Fruit fly (Drosophila melanogaster) whole organism, embryonic: ENCODE data around the gene Acph-1.
A peak's percentile ranks its signal among the peaks of the same experiment; 100 is the strongest.

Source experiments
- BtbVII ChIP-seq: fragments of 200-800 bp; sonication (Bioruptor generic); optimal IDR thresholded peaks from 3 replicates; lab custom pipeline; 2017; ENCODE audit warnings: missing biosample characterization, mild to moderate bottlenecking, missing genetic modification characterization
- CG11398 ChIP-seq: fragments of 200-800 bp; sonication (Bioruptor generic); optimal IDR thresholded peaks from 2 replicates; lab custom pipeline; 2016; ENCODE audit warnings: missing biosample characterization, missing genetic modification characterization
- CG11504 ChIP-seq: fragments of 200-800 bp; sonication (Bioruptor generic); optimal IDR thresholded peaks from 3 replicates; lab custom pipeline; 2019; ENCODE audit warnings: missing biosample characterization, mild to moderate bottlenecking, missing genetic modification characterization, moderate library complexity
- CG11695 ChIP-seq: fragments of 200-800 bp; sonication (Bioruptor generic); IDR thresholded peaks from 3 replicates; pipeline ENCODE4 v1.3.6; 2022; ENCODE audit warnings: missing biosample characterization, missing genetic modification characterization
- CG13894 ChIP-seq: fragments of 200-800 bp; sonication (Bioruptor generic); optimal IDR thresholded peaks from 3 replicates; lab custom pipeline; 2018; ENCODE audit warnings: missing biosample characterization, mild to moderate bottlenecking, missing genetic modification characterization, moderate library complexity
- CG14860 ChIP-seq: fragments of 200-800 bp; sonication (Bioruptor generic); IDR thresholded peaks from 3 replicates; pipeline ENCODE4 v1.3.6; 2022; ENCODE audit warnings: missing biosample characterization, missing genetic modification characterization; ENCODE audit not compliant: partially characterized antibody
- CG15514 ChIP-seq: fragments of 200-800 bp; sonication (Bioruptor generic); optimal IDR thresholded peaks from 3 replicates; lab custom pipeline; 2017; ENCODE audit warnings: missing biosample characterization, missing genetic modification characterization, mild to moderate bottlenecking, moderate library complexity, missing genetic modification reagents
- CG16815 ChIP-seq: fragments of 200-800 bp; sonication (Bioruptor generic); optimal IDR thresholded peaks from 3 replicates; lab custom pipeline; 2017; ENCODE audit warnings: missing biosample characterization, mild to moderate bottlenecking, missing genetic modification characterization
- CG2712 ChIP-seq: fragments of 200-800 bp; optimal IDR thresholded peaks from 3 replicates; lab custom pipeline; 2019; ENCODE audit warnings: missing biosample characterization, mild to moderate bottlenecking, missing genetic modification characterization, moderate library complexity
- CG3065 ChIP-seq: fragments of 200-800 bp; sonication (Bioruptor generic); optimal IDR thresholded peaks from 2 replicates; lab custom pipeline; 2016; ENCODE audit warnings: missing biosample characterization, missing genetic modification characterization
- CG33213 ChIP-seq: fragments of 200-800 bp; sonication (Bioruptor generic); optimal IDR thresholded peaks from 3 replicates; lab custom pipeline; 2016; ENCODE audit warnings: missing biosample characterization, missing genetic modification characterization
- CG34224 ChIP-seq: fragments of 200-800 bp; sonication (Bioruptor generic); IDR thresholded peaks from 3 replicates; pipeline ENCODE4 v1.3.6; 2022; ENCODE audit warnings: missing biosample characterization, missing genetic modification characterization; ENCODE audit not compliant: partially characterized antibody
- CG4360 ChIP-seq: fragments of 200-800 bp; sonication (Bioruptor generic); IDR thresholded peaks from 2 replicates; pipeline ENCODE4 v1.3.6; 2022; ENCODE audit warnings: missing biosample characterization, missing genetic modification characterization
- CG5180 ChIP-seq: fragments of 200-800 bp; sonication (Bioruptor generic); optimal IDR thresholded peaks from 3 replicates; lab custom pipeline; 2017; ENCODE audit warnings: missing biosample characterization, missing genetic modification characterization, mild to moderate bottlenecking, moderate library complexity, missing genetic modification reagents
- CG6654 ChIP-seq: fragments of 200-800 bp; sonication (Bioruptor generic); optimal IDR thresholded peaks from 2 replicates; lab custom pipeline; 2017; ENCODE audit warnings: missing biosample characterization, mild to moderate bottlenecking, missing genetic modification characterization
- CG6683 ChIP-seq: fragments of 200-800 bp; sonication (Bioruptor generic); optimal IDR thresholded peaks from 2 replicates; lab custom pipeline; 2017; ENCODE audit warnings: missing biosample characterization, mild to moderate bottlenecking, missing genetic modification characterization, missing genetic modification reagents
- CG6689 ChIP-seq: fragments of 200-800 bp; sonication (Bioruptor generic); IDR thresholded peaks from 2 replicates; pipeline ENCODE4 v1.3.6; 2022; ENCODE audit warnings: missing biosample characterization, missing genetic modification characterization
- CG6765 ChIP-seq: fragments of 200-800 bp; sonication (Bioruptor generic); optimal IDR thresholded peaks from 3 replicates; lab custom pipeline; 2017; ENCODE audit warnings: missing biosample characterization, mild to moderate bottlenecking, missing genetic modification characterization
- CG7271 ChIP-seq: fragments of 200-800 bp; sonication (Bioruptor generic); optimal IDR thresholded peaks from 2 replicates; lab custom pipeline; 2018; ENCODE audit warnings: missing biosample characterization, mild to moderate bottlenecking, missing genetic modification characterization, moderate library complexity
- CG7745 ChIP-seq: fragments of 200-800 bp; sonication (Bioruptor generic); optimal IDR thresholded peaks from 2 replicates; lab custom pipeline; 2018; ENCODE audit warnings: missing biosample characterization, mild to moderate bottlenecking, missing genetic modification characterization, moderate library complexity
- CG8290 ChIP-seq, 3 experiments: fragments of 200-800 bp; sonication (Bioruptor generic); optimal IDR thresholded peaks; 2 replicates each; lab custom pipeline; 2016 to 2019; ENCODE audit warnings: missing biosample characterization in 3 of 3, missing genetic modification characterization in 3 of 3, mild to moderate bottlenecking in 2 of 3, moderate library complexity in 1 of 3
- CG8765 ChIP-seq: fragments of 200-800 bp; sonication (Bioruptor generic); IDR thresholded peaks from 2 replicates; pipeline ENCODE4 v1.3.6; 2022; ENCODE audit warnings: missing biosample characterization, missing genetic modification characterization
- CG9215 ChIP-seq: fragments of 200-800 bp; sonication (Bioruptor generic); IDR thresholded peaks from 2 replicates; pipeline ENCODE4 v1.3.6; 2022; ENCODE audit warnings: missing biosample characterization, missing genetic modification characterization
- Chrac-16 ChIP-seq: fragments of 200-800 bp; sonication (Bioruptor generic); optimal IDR thresholded peaks from 3 replicates; lab custom pipeline; 2016; ENCODE audit warnings: missing biosample characterization, missing genetic modification characterization
- Doc3 ChIP-seq: fragments of 200-800 bp; sonication (Bioruptor generic); IDR thresholded peaks from 3 replicates; pipeline ENCODE4 v1.3.6; 2022; ENCODE audit warnings: missing biosample characterization, missing genetic modification characterization; ENCODE audit not compliant: partially characterized antibody
- Dp ChIP-seq: fragments of 200-800 bp; sonication (Bioruptor generic); optimal IDR thresholded peaks from 2 replicates; lab custom pipeline; 2018; ENCODE audit warnings: missing biosample characterization, mild to moderate bottlenecking, missing genetic modification characterization, moderate library complexity
- H15 ChIP-seq: fragments of 200-800 bp; sonication (Bioruptor generic); IDR thresholded peaks from 3 replicates; pipeline ENCODE4 v1.3.6; 2022; ENCODE audit warnings: missing biosample characterization, missing genetic modification characterization
- HLH54F ChIP-seq: fragments of 200-800 bp; sonication (Bioruptor generic); optimal IDR thresholded peaks from 3 replicates; lab custom pipeline; 2016; ENCODE audit warnings: missing biosample characterization, missing genetic modification characterization
- Hand ChIP-seq: fragments of 200-800 bp; sonication (Bioruptor generic); optimal IDR thresholded peaks from 2 replicates; lab custom pipeline; 2017; ENCODE audit warnings: mild to moderate bottlenecking, missing biosample characterization, missing genetic modification reagents, missing genetic modification characterization
- Hey ChIP-seq: fragments of 200-800 bp; sonication (Bioruptor generic); optimal IDR thresholded peaks from 3 replicates; lab custom pipeline; 2018; ENCODE audit warnings: missing biosample characterization, mild to moderate bottlenecking, missing genetic modification characterization
- HmgZ ChIP-seq: fragments of 200-800 bp; sonication (Bioruptor generic); optimal IDR thresholded peaks from 2 replicates; lab custom pipeline; 2018; ENCODE audit warnings: missing biosample characterization, mild to moderate bottlenecking, missing genetic modification characterization
- Hr78 ChIP-seq, 2 experiments: fragments of 200-800 bp in 1 of 2; fragments of >200 bp in 1 of 2; sonication (Bioruptor generic) in 1 of 2; optimal IDR thresholded peaks; 2 replicates each; lab custom pipeline; 2017 to 2019; ENCODE audit warnings: missing biosample characterization in 2 of 2, missing genetic modification characterization in 2 of 2, mild to moderate bottlenecking in 1 of 2, moderate library complexity in 1 of 2
- Hsf ChIP-seq: fragments of 200-800 bp; sonication (Bioruptor generic); optimal IDR thresholded peaks from 3 replicates; lab custom pipeline; 2016; ENCODE audit warnings: missing biosample characterization, missing genetic modification characterization
- MESR4 ChIP-seq: fragments of 200-800 bp; sonication (Bioruptor generic); optimal IDR thresholded peaks from 2 replicates; lab custom pipeline; 2018; ENCODE audit warnings: missing biosample characterization, mild to moderate bottlenecking, missing genetic modification characterization, moderate library complexity
- Ptx1 ChIP-seq: fragments of 200-800 bp; sonication (Bioruptor generic); IDR thresholded peaks from 2 replicates; pipeline ENCODE4 v1.3.6; 2022; ENCODE audit warnings: missing biosample characterization, missing genetic modification characterization
- ara ChIP-seq: fragments of 200-800 bp; sonication (Bioruptor generic); IDR thresholded peaks from 2 replicates; pipeline ENCODE4 v1.3.6; 2022; ENCODE audit warnings: missing biosample characterization, missing genetic modification characterization
- bowl ChIP-seq: fragments of 200-800 bp; sonication (Bioruptor generic); IDR thresholded peaks from 2 replicates; pipeline ENCODE4 v1.3.6; 2022; ENCODE audit warnings: missing biosample characterization, missing genetic modification characterization
- disco-r ChIP-seq: fragments of 200-800 bp; sonication (Bioruptor generic); optimal IDR thresholded peaks from 2 replicates; lab custom pipeline; 2016; ENCODE audit warnings: missing biosample characterization, missing genetic modification characterization
- gcm ChIP-seq: fragments of 200-800 bp; sonication (Bioruptor generic); optimal IDR thresholded peaks from 2 replicates; lab custom pipeline; 2019; ENCODE audit warnings: missing biosample characterization, mild to moderate bottlenecking, missing genetic modification characterization, moderate library complexity
- gem ChIP-seq: fragments of 200-800 bp; sonication (Bioruptor generic); optimal IDR thresholded peaks from 2 replicates; lab custom pipeline; 2019; ENCODE audit warnings: missing biosample characterization, mild to moderate bottlenecking, missing genetic modification characterization, moderate library complexity
- klu ChIP-seq: fragments of 200-800 bp; sonication (Bioruptor generic); IDR thresholded peaks from 2 replicates; pipeline ENCODE4 v1.3.6; 2022; ENCODE audit warnings: missing biosample characterization, missing genetic modification characterization
- lmd ChIP-seq: fragments of 200-800 bp; sonication (Bioruptor generic); IDR thresholded peaks from 2 replicates; pipeline ENCODE4 v1.3.6; 2022; ENCODE audit warnings: missing biosample characterization, missing genetic modification characterization
- pzg ChIP-seq: fragments of 200-800 bp; sonication (Bioruptor generic); optimal IDR thresholded peaks from 3 replicates; lab custom pipeline; 2018; ENCODE audit warnings: missing biosample characterization, mild to moderate bottlenecking, missing genetic modification characterization, moderate library complexity
- slbo ChIP-seq: fragments of 200-800 bp; sonication (Bioruptor generic); IDR thresholded peaks from 2 replicates; pipeline ENCODE4 v1.3.6; 2022; ENCODE audit warnings: missing biosample characterization, missing genetic modification characterization
- sna ChIP-seq: fragments of 200-800 bp; sonication (Bioruptor generic); IDR thresholded peaks from 2 replicates; pipeline ENCODE4 v1.3.6; 2022; ENCODE audit warnings: missing biosample characterization, missing genetic modification characterization; ENCODE audit not compliant: partially characterized antibody
- trh ChIP-seq: fragments of 200-800 bp; sonication (Bioruptor generic); optimal IDR thresholded peaks from 2 replicates; lab custom pipeline; 2016; ENCODE audit warnings: missing biosample characterization, missing genetic modification characterization
- twi ChIP-seq: fragments of 200-800 bp; optimal IDR thresholded peaks from 2 replicates; lab custom pipeline; 2019; ENCODE audit warnings: missing biosample characterization, mild to moderate bottlenecking, missing genetic modification characterization, moderate library complexity
- unpg ChIP-seq: fragments of 200-800 bp; sonication (Bioruptor generic); optimal IDR thresholded peaks from 3 replicates; lab custom pipeline; 2018; ENCODE audit warnings: missing biosample characterization, mild to moderate bottlenecking, missing genetic modification characterization, moderate library complexity
- usp ChIP-seq: fragments of >200 bp; optimal IDR thresholded peaks from 2 replicates; lab custom pipeline; 2017; ENCODE audit warnings: missing biosample characterization, missing genetic modification characterization

Acph-1 gene

DNA sequence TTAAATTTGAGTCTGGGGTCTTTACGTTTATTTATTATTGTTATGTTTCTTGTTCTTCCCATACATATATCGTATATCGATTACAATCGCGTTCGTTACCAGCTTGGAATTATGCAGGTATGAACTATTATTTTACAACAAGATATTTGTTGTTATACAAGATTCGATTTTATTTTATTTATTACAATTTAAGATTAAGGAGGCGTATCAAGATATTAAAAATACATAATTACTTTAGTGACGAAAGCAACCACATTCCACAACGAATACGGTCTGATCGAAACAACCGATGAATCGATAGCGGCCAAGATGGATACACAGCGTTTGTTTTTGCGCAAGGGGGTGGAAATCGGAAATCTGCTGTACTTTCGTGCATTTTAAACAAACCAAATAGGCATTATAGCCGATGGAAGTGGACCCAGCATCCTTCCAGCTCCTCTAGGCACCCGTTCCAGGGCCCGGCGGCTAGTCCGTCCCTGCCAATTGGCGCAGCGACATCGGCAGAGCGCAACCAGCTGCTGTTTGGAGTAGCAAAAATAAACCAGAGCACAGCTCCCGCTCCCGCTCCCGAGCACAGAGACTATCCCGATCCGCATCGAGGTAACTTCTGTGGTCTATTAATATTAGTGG lies 4.5 kb upstream of the Acph-1 start, which contains the start of the genes CG15525 and CG11504 (continued):
- TF ChIP-seq ara (GFP tag; lab: Robert Waterston, UW) (no peak), Chrac-16 (GFP tag; lab: Kevin White, UChicago) (peak; percentile 54), CG15514 (GFP tag; lab: Kevin White, UChicago) (peak; percentile 57), Dp (GFP tag; lab: Kevin White, UChicago) (peak; percentile 32), Hand (GFP tag; lab: Kevin White, UChicago) (no peak), CG6683 (no peak), trh (GFP tag; lab: Kevin White, UChicago) (no peak), CG33213 (GFP tag; lab: Kevin White, UChicago) (no peak), Hsf (GFP tag; lab: Kevin White, UChicago) (peak; percentile 61), gcm (GFP tag; lab: Kevin White, UChicago) (peak; percentile 26), pzg (peak; percentile 63), gem (no peak), CG8765 (no peak), Doc3 (GFP tag; lab: Robert Waterston, UW) (peak; percentile 83), CG3065 (GFP tag; lab: Kevin White, UChicago) (peak; percentile 2), CG7745 (tag; lab: Kevin White, UChicago) (no peak), twi (no peak), H15 (GFP tag; lab: Robert Waterston, UW) (no peak), CG6689 (GFP tag; lab: Robert Waterston, UW) (peak; percentile 53; the same call in 1 of the 2 replicates), CG13894 (no peak), MESR4 (GFP tag; lab: Kevin White, UChicago) (peak; percentile 66), CG14860 (peak; percentile 87), CG9215 (GFP tag; lab: Robert Waterston, UW) (peak; percentile 57), CG11398 (GFP tag; lab: Kevin White, UChicago) (no peak), bowl (GFP tag; lab: Robert Waterston, UW) (no peak), disco-r (GFP tag; lab: Kevin White, UChicago) (no peak), unpg (no peak), Hr78 (GFP tag; optimal IDR thresholded peaks at IDR 0.05; lab: Kevin White, UChicago) (no peak), CG5180 (no peak), lmd (GFP tag; lab: Robert Waterston, UW) (0 out of 2 replicates have a peak, but pooled peaks have one; percentile 33), CG6654 (GFP tag; lab: Kevin White, UChicago) (no peak), CG7271 (tag; lab: Kevin White, UChicago) (no peak), CG11504 (tag; lab: Kevin White, UChicago) (no peak), Hey (tag; lab: Kevin White, UChicago) (no peak), klu (GFP tag; lab: Robert Waterston, UW) (peak; percentile 37; the same call in 1 of the 2 replicates), HmgZ (peak; percentile 63), HLH54F (GFP tag; lab: Kevin White, UChicago) (peak; percentile 47), CG2712 (tag; lab: Kevin White, UChicago) (no peak), BtbVII (no peak), CG11695 (GFP tag; lab: Robert Waterston, UW) (no peak), CG34224 (GFP tag; lab: Robert Waterston, UW) (peak; percentile 93), CG8290 (GFP tag; optimal IDR thresholded peaks at IDR 0.05; lab: Kevin White, UChicago) (peak; percentile 70), CG8290 (tag; optimal IDR thresholded peaks at IDR 0.05; lab: Kevin White, UChicago) (no peak), CG16815 (GFP tag; lab: Kevin White, UChicago) (no peak), sna (GFP tag; lab: Robert Waterston, UW) (peak; percentile 89), CG4360 (GFP tag; lab: Robert Waterston, UW) (no peak), CG6765 (GFP tag; lab: Kevin White, UChicago) (no peak), Ptx1 (GFP tag; lab: Robert Waterston, UW) (peak; percentile 85), usp (GFP tag; lab: Kevin White, UChicago) (no peak), slbo (GFP tag; lab: Robert Waterston, UW) (peak; percentile 84)
